Fruit fly (Drosophila melanogaster) whole organism, embryonic: ENCODE measurements around the gene CG43175.

Source experiments
- B-H1 ChIP-seq: fragments of 200-800 bp; sonication (Bioruptor generic); IDR thresholded peaks from 3 replicates; pipeline ENCODE4 v1.3.6; 2022; ENCODE audit warnings: missing biosample characterization, missing genetic modification characterization
- BEAF-32 ChIP-seq: fragments of 200-800 bp; sonication (Bioruptor generic); optimal IDR thresholded peaks from 3 replicates; lab custom pipeline; 2017; ENCODE audit warnings: missing biosample characterization, missing genetic modification characterization, mild to moderate bottlenecking, moderate library complexity, missing genetic modification reagents
- CG11560 ChIP-seq: fragments of 200-800 bp; sonication (Bioruptor generic); IDR thresholded peaks from 3 replicates; pipeline ENCODE4 v1.3.6; 2022; ENCODE audit warnings: missing biosample characterization, missing genetic modification characterization
- CG12769 ChIP-seq: fragments of 200-800 bp; sonication (Bioruptor generic); optimal IDR thresholded peaks from 2 replicates; lab custom pipeline; 2019; ENCODE audit warnings: missing biosample characterization, mild to moderate bottlenecking, missing genetic modification characterization, moderate library complexity
- CG13287 ChIP-seq: fragments of 200-800 bp; sonication (Bioruptor generic); IDR thresholded peaks from 2 replicates; pipeline ENCODE4 v1.3.6; 2022; ENCODE audit warnings: missing biosample characterization, missing genetic modification characterization; ENCODE audit not compliant: partially characterized antibody
- CG15011 ChIP-seq: fragments of 200-800 bp; sonication (Bioruptor generic); optimal IDR thresholded peaks from 3 replicates; lab custom pipeline; 2018; ENCODE audit warnings: missing biosample characterization, mild to moderate bottlenecking, missing genetic modification characterization
- CG16813 ChIP-seq: fragments of 200-800 bp; sonication (Bioruptor generic); IDR thresholded peaks from 3 replicates; pipeline ENCODE4 v1.3.6; 2022; ENCODE audit warnings: missing biosample characterization, missing genetic modification characterization; ENCODE audit not compliant: partially characterized antibody
- CG17328 ChIP-seq: fragments of 200-800 bp; sonication (Bioruptor generic); IDR thresholded peaks from 2 replicates; pipeline ENCODE4 v1.3.6; 2022; ENCODE audit warnings: missing biosample characterization, missing genetic modification characterization
- CG18764 ChIP-seq: fragments of 200-800 bp; sonication (Bioruptor generic); optimal IDR thresholded peaks from 3 replicates; lab custom pipeline; 2016; ENCODE audit warnings: missing biosample characterization, missing genetic modification characterization
- CG34224 ChIP-seq: fragments of 200-800 bp; sonication (Bioruptor generic); IDR thresholded peaks from 3 replicates; pipeline ENCODE4 v1.3.6; 2022; ENCODE audit warnings: missing biosample characterization, missing genetic modification characterization; ENCODE audit not compliant: partially characterized antibody
- CG42726 ChIP-seq: fragments of 200-800 bp; sonication (Bioruptor generic); IDR thresholded peaks from 2 replicates; pipeline ENCODE4 v1.3.6; 2022; ENCODE audit warnings: missing biosample characterization, missing genetic modification characterization; ENCODE audit not compliant: partially characterized antibody
- CG4617 ChIP-seq: fragments of 200-800 bp; sonication (Bioruptor generic); optimal IDR thresholded peaks from 3 replicates; lab custom pipeline; 2016; ENCODE audit warnings: missing biosample characterization, missing genetic modification characterization, borderline replicate concordance
- CG4730 ChIP-seq: fragments of 200-800 bp; sonication (Bioruptor generic); IDR thresholded peaks from 2 replicates; pipeline ENCODE4 v1.3.6; 2022; ENCODE audit warnings: missing biosample characterization, missing genetic modification characterization
- CG6254 ChIP-seq: fragments of 200-800 bp; sonication (Bioruptor generic); optimal IDR thresholded peaks from 3 replicates; lab custom pipeline; 2017; ENCODE audit warnings: mild to moderate bottlenecking, missing biosample characterization, missing genetic modification reagents, missing genetic modification characterization
- CG6689 ChIP-seq: fragments of 200-800 bp; sonication (Bioruptor generic); IDR thresholded peaks from 2 replicates; pipeline ENCODE4 v1.3.6; 2022; ENCODE audit warnings: missing biosample characterization, missing genetic modification characterization
- CG6765 ChIP-seq: fragments of 200-800 bp; sonication (Bioruptor generic); optimal IDR thresholded peaks from 3 replicates; lab custom pipeline; 2017; ENCODE audit warnings: missing biosample characterization, mild to moderate bottlenecking, missing genetic modification characterization
- CG7372 ChIP-seq: fragments of 200-800 bp; sonication (Bioruptor generic); IDR thresholded peaks from 2 replicates; pipeline ENCODE4 v1.3.6; 2022; ENCODE audit warnings: missing biosample characterization, missing genetic modification characterization
- CG7745 ChIP-seq: fragments of 200-800 bp; sonication (Bioruptor generic); optimal IDR thresholded peaks from 2 replicates; lab custom pipeline; 2018; ENCODE audit warnings: missing biosample characterization, mild to moderate bottlenecking, missing genetic modification characterization, moderate library complexity
- CG8290 ChIP-seq, 3 experiments: fragments of 200-800 bp; sonication (Bioruptor generic); optimal IDR thresholded peaks; 2 replicates each; lab custom pipeline; 2016 to 2019; ENCODE audit warnings: missing biosample characterization in 3 of 3, missing genetic modification characterization in 3 of 3, mild to moderate bottlenecking in 2 of 3, moderate library complexity in 1 of 3
- Dref ChIP-seq: fragments of 200-800 bp; sonication (Bioruptor generic); IDR thresholded peaks from 2 replicates; pipeline ENCODE4 v1.3.6; 2022; ENCODE audit warnings: missing biosample characterization, missing genetic modification characterization
- Fer2 ChIP-seq: fragments of 200-800 bp; sonication (Bioruptor generic); optimal IDR thresholded peaks from 2 replicates; lab custom pipeline; 2018; ENCODE audit warnings: missing biosample characterization, mild to moderate bottlenecking, missing genetic modification characterization, moderate library complexity
- Gug ChIP-seq: fragments of 200-800 bp; sonication (Bioruptor generic); IDR thresholded peaks from 4 replicates; pipeline ENCODE4 v1.3.6; 2022; ENCODE audit warnings: missing biosample characterization, missing genetic modification characterization
- HLH3B ChIP-seq: fragments of 200-800 bp; sonication (Bioruptor generic); IDR thresholded peaks from 2 replicates; pipeline ENCODE4 v1.3.6; 2022; ENCODE audit warnings: missing biosample characterization, missing genetic modification characterization
- Kr ChIP-seq: fragments of 200-800 bp; sonication (Bioruptor generic); optimal IDR thresholded peaks from 2 replicates; lab custom pipeline; 2017; ENCODE audit warnings: missing biosample characterization, mild to moderate bottlenecking, missing genetic modification characterization
- Mrtf ChIP-seq: fragments of 200-800 bp; sonication (Bioruptor generic); IDR thresholded peaks from 3 replicates; pipeline ENCODE4 v1.3.6; 2022; ENCODE audit warnings: missing biosample characterization, missing genetic modification characterization
- NFAT ChIP-seq: fragments of 200-800 bp; sonication (Bioruptor generic); IDR thresholded peaks from 2 replicates; pipeline ENCODE4 v1.3.6; 2022; ENCODE audit warnings: missing biosample characterization, missing genetic modification characterization
- ab ChIP-seq: fragments of 200-800 bp; sonication (Bioruptor generic); optimal IDR thresholded peaks from 2 replicates; lab custom pipeline; 2016; ENCODE audit warnings: missing biosample characterization, missing genetic modification characterization
- al ChIP-seq: fragments of 200-800 bp; sonication (Bioruptor generic); IDR thresholded peaks from 2 replicates; pipeline ENCODE4 v1.3.6; 2022; ENCODE audit warnings: missing biosample characterization, missing genetic modification characterization
- aop ChIP-seq: fragments of 200-800 bp; sonication (Bioruptor generic); IDR thresholded peaks from 2 replicates; pipeline ENCODE4 v1.3.6; 2022; ENCODE audit warnings: missing biosample characterization, missing genetic modification characterization
- ap ChIP-seq: fragments of 200-800 bp; sonication (Bioruptor generic); IDR thresholded peaks from 2 replicates; pipeline ENCODE4 v1.3.6; 2022; ENCODE audit warnings: missing biosample characterization, missing genetic modification characterization
- bab2 ChIP-seq: fragments of 200-800 bp; sonication (Bioruptor generic); optimal IDR thresholded peaks from 2 replicates; lab custom pipeline; 2016; ENCODE audit warnings: missing biosample characterization, missing genetic modification characterization
- dmrt11E ChIP-seq: fragments of 200-800 bp; sonication (Bioruptor generic); optimal IDR thresholded peaks from 3 replicates; lab custom pipeline; 2018; ENCODE audit warnings: missing biosample characterization, mild to moderate bottlenecking, missing genetic modification characterization, moderate library complexity
- ems ChIP-seq: fragments of 200-800 bp; sonication (Bioruptor generic); optimal IDR thresholded peaks from 3 replicates; lab custom pipeline; 2016; ENCODE audit warnings: missing biosample characterization, missing genetic modification characterization
- eyg ChIP-seq: fragments of 200-800 bp; sonication (Bioruptor generic); optimal IDR thresholded peaks from 3 replicates; lab custom pipeline; 2016; ENCODE audit warnings: missing biosample characterization, missing genetic modification characterization
- fru ChIP-seq: fragments of >200 bp; optimal IDR thresholded peaks from 2 replicates; lab custom pipeline; 2017
- gcm ChIP-seq: fragments of 200-800 bp; sonication (Bioruptor generic); optimal IDR thresholded peaks from 2 replicates; lab custom pipeline; 2019; ENCODE audit warnings: missing biosample characterization, mild to moderate bottlenecking, missing genetic modification characterization, moderate library complexity
- gcm2 ChIP-seq: fragments of 200-800 bp; sonication (Bioruptor generic); optimal IDR thresholded peaks from 2 replicates; lab custom pipeline; 2016; ENCODE audit warnings: missing biosample characterization, missing genetic modification characterization
- ind ChIP-seq: fragments of 200-800 bp; sonication (Bioruptor generic); optimal IDR thresholded peaks from 3 replicates; lab custom pipeline; 2016; ENCODE audit warnings: missing biosample characterization, missing genetic modification characterization
- insv ChIP-seq, 2 experiments: fragments of 200-800 bp; sonication (Bioruptor generic); optimal IDR thresholded peaks; 3 replicates each; lab custom pipeline; 2016 to 2018; ENCODE audit warnings: missing biosample characterization in 2 of 2, missing genetic modification characterization in 2 of 2
- jigr1 ChIP-seq: fragments of 200-800 bp; sonication (Bioruptor generic); IDR thresholded peaks from 3 replicates; pipeline ENCODE4 v1.3.6; 2022; ENCODE audit warnings: missing biosample characterization, missing genetic modification characterization
- klu ChIP-seq: fragments of 200-800 bp; sonication (Bioruptor generic); IDR thresholded peaks from 2 replicates; pipeline ENCODE4 v1.3.6; 2022; ENCODE audit warnings: missing biosample characterization, missing genetic modification characterization
- lola ChIP-seq, 3 experiments: fragments of >200 bp in 2 of 3; fragments of 200-800 bp in 1 of 3; sonication (Bioruptor generic) in 1 of 3; optimal IDR thresholded peaks; 2 replicates each; lab custom pipeline; 2017 to 2019; ENCODE audit warnings: missing biosample characterization in 3 of 3, missing genetic modification characterization in 3 of 3, mild to moderate bottlenecking in 1 of 3, moderate library complexity in 1 of 3
- maf-S ChIP-seq: fragments of 200-800 bp; sonication (Bioruptor generic); optimal IDR thresholded peaks from 2 replicates; lab custom pipeline; 2016; ENCODE audit warnings: missing biosample characterization, missing genetic modification characterization
- mld ChIP-seq: fragments of 200-800 bp; sonication (Bioruptor generic); IDR thresholded peaks from 3 replicates; pipeline ENCODE4 v1.3.6; 2022; ENCODE audit warnings: missing biosample characterization, missing genetic modification characterization; ENCODE audit not compliant: partially characterized antibody
- salm ChIP-seq: fragments of 200-800 bp; sonication (Bioruptor generic); optimal IDR thresholded peaks from 2 replicates; lab custom pipeline; 2018; ENCODE audit warnings: missing biosample characterization, mild to moderate bottlenecking, missing genetic modification characterization
- sens-2 ChIP-seq: fragments of 200-800 bp; sonication (Bioruptor generic); IDR thresholded peaks from 2 replicates; pipeline ENCODE4 v1.3.6; 2022; ENCODE audit warnings: missing biosample characterization, missing genetic modification characterization
- slp2 ChIP-seq: fragments of 200-800 bp; sonication (Bioruptor generic); optimal IDR thresholded peaks from 2 replicates; lab custom pipeline; 2016; ENCODE audit warnings: missing biosample characterization, missing genetic modification characterization
- so ChIP-seq: fragments of 200-800 bp; sonication (Bioruptor generic); IDR thresholded peaks from 3 replicates; pipeline ENCODE4 v1.3.6; 2022; ENCODE audit warnings: missing biosample characterization, missing genetic modification characterization
- sug ChIP-seq: fragments of 200-800 bp; optimal IDR thresholded peaks from 2 replicates; lab custom pipeline; 2019; ENCODE audit warnings: missing biosample characterization, mild to moderate bottlenecking, missing genetic modification characterization, moderate library complexity
- toy ChIP-seq: fragments of 200-800 bp; sonication (Bioruptor generic); IDR thresholded peaks from 2 replicates; pipeline ENCODE4 v1.3.6; 2022; ENCODE audit warnings: missing biosample characterization, missing genetic modification characterization
- vnd ChIP-seq: fragments of 200-800 bp; sonication (Bioruptor generic); IDR thresholded peaks from 3 replicates; pipeline ENCODE4 v1.3.6; 2022; ENCODE audit warnings: missing biosample characterization, missing genetic modification characterization; ENCODE audit not compliant: partially characterized antibody
- yki ChIP-seq: fragments of >200 bp; optimal IDR thresholded peaks from 3 replicates; lab custom pipeline; 2018

Gene CG43175

DNA sequence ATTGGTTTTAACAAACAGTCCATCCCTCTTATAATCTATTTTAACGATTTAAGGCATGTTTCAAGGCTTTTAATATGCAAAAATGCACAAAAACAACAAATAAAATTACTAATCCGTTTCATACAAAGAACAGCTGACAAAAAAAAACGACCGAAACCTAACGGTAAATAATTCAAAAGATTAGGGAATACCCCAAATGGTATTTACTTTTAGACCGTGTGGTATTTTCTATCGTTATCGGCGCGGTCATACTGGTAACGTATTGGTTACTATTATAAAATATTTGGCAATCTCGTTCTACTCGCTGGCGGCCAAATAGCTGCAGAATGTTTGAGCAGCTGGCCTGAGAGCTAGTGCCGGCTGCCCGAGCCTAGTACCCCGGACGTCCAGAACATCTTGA, 24.6 kb upstream of the CG43175 start, which contains the start of gene sll (continued):
- no peak for TF ChIP-seq aop (GFP tag; lab: Robert Waterston, UW)
- no peak for TF ChIP-seq CG8290 (GFP tag; optimal IDR thresholded peaks at IDR 0.05; lab: Kevin White, UChicago)
- TF ChIP-seq CG8290 (tag; optimal IDR thresholded peaks at IDR 0.05; lab: Kevin White, UChicago) = no peak
- TF ChIP-seq ab (GFP tag; lab: Kevin White, UChicago) = no peak
- TF ChIP-seq mld = no peak
- no peak for TF ChIP-seq NFAT (GFP tag; lab: Robert Waterston, UW)
- no peak for TF ChIP-seq insv (GFP tag; optimal IDR thresholded peaks at IDR 0.05; lab: Kevin White, UChicago)
- no peak for TF ChIP-seq salm
- no peak for TF ChIP-seq Gug (GFP tag; lab: Robert Waterston, UW)
- TF ChIP-seq eyg = no peak
- no peak for TF ChIP-seq CG11560 (tag; lab: Robert Waterston, UW)
- peak in 1 of 3 experiments; percentile 1 for TF ChIP-seq lola (GFP tag; optimal IDR thresholded peaks at IDR 0.05; lab: Kevin White, UChicago)
- no peak for TF ChIP-seq sens-2
- TF ChIP-seq Mrtf (GFP tag; lab: Robert Waterston, UW) = no peak
- TF ChIP-seq Fer2 (tag; lab: Kevin White, UChicago) = no peak
- TF ChIP-seq CG7745 (tag; lab: Kevin White, UChicago) = no peak
- TF ChIP-seq CG6765 (GFP tag; lab: Kevin White, UChicago) = no peak
- no peak for TF ChIP-seq CG18764 (GFP tag; lab: Kevin White, UChicago)
- no peak for TF ChIP-seq vnd
- peak; percentile 42 for TF ChIP-seq BEAF-32 (GFP tag; lab: Kevin White, UChicago)
- no peak for TF ChIP-seq so
- no peak for TF ChIP-seq yki (lab: Kevin White, UChicago)
- no peak for TF ChIP-seq sug (tag; lab: Kevin White, UChicago)
- no peak for TF ChIP-seq CG6254 (GFP tag; lab: Kevin White, UChicago)
- no peak for TF ChIP-seq CG17328 (GFP tag; lab: Robert Waterston, UW)
- TF ChIP-seq ems (GFP tag; lab: Kevin White, UChicago) = no peak
- no peak for TF ChIP-seq toy (GFP tag; lab: Robert Waterston, UW)
- no peak for TF ChIP-seq CG15011
- TF ChIP-seq CG4730 = no peak
- no peak for TF ChIP-seq gcm (GFP tag; lab: Kevin White, UChicago)
- TF ChIP-seq slp2 (GFP tag; lab: Kevin White, UChicago) = no peak
- TF ChIP-seq CG16813 = 0 out of 3 replicates have a peak, but pooled peaks have one; percentile 21
- TF ChIP-seq CG7372 (GFP tag; lab: Robert Waterston, UW) = no peak
- TF ChIP-seq fru (lab: Kevin White, UChicago) = no peak
- peak; percentile 39 for TF ChIP-seq CG4617 (GFP tag; lab: Kevin White, UChicago)
- no peak for TF ChIP-seq ap (GFP tag; lab: Robert Waterston, UW)
- TF ChIP-seq CG13287 (GFP tag; lab: Robert Waterston, UW) = peak; percentile 28; the same call in 1 of the 2 replicates
- TF ChIP-seq maf-S = no peak
- TF ChIP-seq jigr1 (GFP tag; lab: Robert Waterston, UW) = no peak
- no peak for TF ChIP-seq klu (GFP tag; lab: Robert Waterston, UW)
- no peak for TF ChIP-seq CG12769 (tag; lab: Kevin White, UChicago)
- TF ChIP-seq Kr (GFP tag; lab: Kevin White, UChicago) = no peak
- no peak for TF ChIP-seq CG34224 (GFP tag; lab: Robert Waterston, UW)
- TF ChIP-seq al (GFP tag; lab: Robert Waterston, UW) = no peak
- no peak for TF ChIP-seq B-H1 (GFP tag; lab: Robert Waterston, UW)
- no peak for TF ChIP-seq gcm2
- no peak for TF ChIP-seq ind (GFP tag; lab: Kevin White, UChicago)
- TF ChIP-seq Dref (GFP tag; lab: Robert Waterston, UW) = peak; percentile 37
- TF ChIP-seq dmrt11E (tag; lab: Kevin White, UChicago) = no peak
- TF ChIP-seq HLH3B = no peak
- no peak for TF ChIP-seq CG42726 (GFP tag; lab: Robert Waterston, UW)
- TF ChIP-seq CG6689 (GFP tag; lab: Robert Waterston, UW) = no peak
- TF ChIP-seq bab2 (GFP tag; lab: Kevin White, UChicago) = no peak
